Worm (Caenorhabditis elegans): Measurements from ENCODE around the gene cyp-25A1.
"Not testable (repeated sequence)": the region's sequence is repeated elsewhere in the genome, so short reads cannot be mapped to it uniquely, and the experiment has no call there.

The cyp-25A1 gene

DNA sequence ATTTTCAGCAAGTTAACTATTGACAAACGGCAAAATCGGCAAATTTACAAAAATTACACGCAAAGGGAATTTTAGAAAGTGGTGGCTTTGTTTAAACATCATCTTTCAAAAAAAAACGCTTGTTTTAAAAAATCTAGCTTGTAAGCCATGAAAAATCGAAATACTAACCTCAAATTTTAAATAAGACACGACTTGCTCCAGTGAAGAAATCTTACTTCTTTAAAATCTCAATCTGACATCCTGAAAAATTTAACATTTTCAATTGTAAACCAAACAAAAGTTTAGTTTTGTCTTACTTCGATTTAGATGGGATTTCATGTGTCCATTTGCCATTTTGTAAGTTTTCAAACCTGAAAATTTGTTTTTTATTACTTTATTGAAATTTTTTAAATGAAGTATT is 593 bp upstream of the cyp-25A1 start:
- TF ChIP-seq dao-5 (tag; optimal IDR thresholded peaks at IDR 0.05) (no peak), W03F9.2 (tag; optimal IDR thresholded peaks at IDR 0.05) (no peak), him-1 (tag; optimal IDR thresholded peaks at IDR 0.05) (no peak)

DNA sequence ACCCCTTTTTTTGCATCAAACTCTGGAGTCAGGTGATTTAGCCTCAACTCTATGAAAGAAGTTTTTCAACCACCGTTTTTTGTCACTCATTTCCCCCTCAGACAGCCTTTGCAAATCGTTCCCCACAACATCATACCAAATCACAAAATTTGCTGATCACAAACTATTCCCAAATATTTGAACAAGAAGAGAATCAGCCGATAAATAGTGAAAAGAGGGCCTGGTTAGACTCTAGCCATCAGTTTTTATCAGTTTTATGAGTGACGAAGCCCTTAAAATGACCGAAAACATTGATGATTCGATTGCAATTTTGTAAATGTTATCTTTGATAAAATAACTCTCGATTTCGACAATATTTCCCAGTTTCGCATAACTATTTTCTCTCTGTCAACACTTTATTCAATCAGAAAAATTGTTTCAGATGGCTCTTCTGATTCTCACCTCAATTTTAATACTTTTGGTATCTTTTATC is 2.4 kb downstream of the cyp-25A1 start, which contains the start of gene cyp-25A2:
cyp-25A2 (plus strand) TSS at position 422 of the 472 bp plus-strand sequence.
- TF ChIP-seq him-1 (tag; optimal IDR thresholded peaks at IDR 0.05) (no peak), dao-5 (tag; optimal IDR thresholded peaks at IDR 0.05) (no peak), W03F9.2 (tag; optimal IDR thresholded peaks at IDR 0.05) (no peak)

DNA sequence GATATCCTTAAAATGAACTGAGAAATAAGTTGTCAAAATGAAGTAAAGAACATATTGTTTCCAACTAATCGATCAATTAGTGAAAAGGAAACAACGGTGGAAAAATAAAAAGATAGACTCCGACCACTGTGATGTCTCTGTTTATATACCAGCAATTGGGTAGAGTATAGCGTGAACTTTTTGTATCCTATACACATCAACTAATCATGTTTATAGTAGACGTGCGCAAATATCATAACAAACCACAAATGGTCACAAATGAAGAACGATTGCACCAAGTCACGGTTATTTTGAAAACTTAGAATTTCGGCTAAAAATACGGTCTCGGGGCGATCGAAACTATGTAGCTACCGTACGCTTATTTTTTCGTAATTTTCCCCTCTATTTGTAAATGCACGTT is 7.2 kb downstream of the cyp-25A1 start, which contains the start of gene cyp-25A3:
cyp-25A3 (minus strand) TSS at position 101 of the 400 bp plus-strand sequence.
- no peak for TF ChIP-seq dao-5 (tag; optimal IDR thresholded peaks at IDR 0.05)
- TF ChIP-seq W03F9.2 (tag; optimal IDR thresholded peaks at IDR 0.05), result no peak
- TF ChIP-seq him-1 (tag; optimal IDR thresholded peaks at IDR 0.05), result no peak

DNA sequence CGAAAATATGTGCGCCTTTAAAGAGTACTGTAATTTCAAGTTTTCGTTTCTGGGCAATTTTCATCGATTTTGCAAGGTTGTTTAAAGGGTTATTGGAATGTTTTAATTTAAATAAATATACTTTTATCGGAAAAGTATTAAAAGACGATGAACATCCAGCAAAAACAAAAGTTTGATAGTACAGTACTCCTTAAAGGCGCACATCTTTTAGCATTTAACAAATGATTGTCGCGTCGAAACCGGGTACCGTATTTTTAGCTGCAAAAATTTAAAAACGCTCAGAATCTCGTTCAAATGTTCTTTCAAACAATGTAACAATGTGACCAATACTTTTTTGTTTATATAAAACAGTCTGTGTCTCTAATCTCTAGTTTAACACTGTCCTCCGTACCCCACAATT is 7.9 kb downstream of the cyp-25A1 start, which contains the start of gene C36A4.11:
C36A4.11 (plus strand) TSS at position 301 of the 400 bp plus-strand sequence.
- TF ChIP-seq him-1, dao-5, W03F9.2 (tag; optimal IDR thresholded peaks at IDR 0.05): not testable (repeated sequence)

DNA sequence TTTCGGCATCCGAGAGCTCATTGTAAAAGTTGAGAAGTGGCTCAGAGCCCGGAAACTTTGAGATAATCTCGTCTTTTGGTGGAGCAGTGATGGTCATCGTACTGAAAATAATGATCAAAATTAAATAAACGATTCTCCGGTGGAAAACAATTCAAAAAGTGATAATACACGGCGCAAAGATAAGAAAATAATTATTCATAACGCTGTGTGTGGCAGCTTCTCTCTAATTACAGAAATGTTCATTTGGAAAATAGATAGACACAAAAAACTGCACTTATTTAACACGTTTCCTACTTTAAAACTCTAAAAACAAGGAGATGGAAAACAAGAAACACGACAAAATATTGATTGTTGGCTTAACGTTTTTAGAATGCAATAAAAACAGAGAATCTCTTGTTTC is 11.1 kb downstream of the cyp-25A1 start, which contains the start of gene C36A4.4:
C36A4.4 (minus strand) TSS at position 101 of the 400 bp plus-strand sequence.
- not testable (repeated sequence) for TF ChIP-seq dao-5, W03F9.2, him-1 (tag; optimal IDR thresholded peaks at IDR 0.05)

DNA sequence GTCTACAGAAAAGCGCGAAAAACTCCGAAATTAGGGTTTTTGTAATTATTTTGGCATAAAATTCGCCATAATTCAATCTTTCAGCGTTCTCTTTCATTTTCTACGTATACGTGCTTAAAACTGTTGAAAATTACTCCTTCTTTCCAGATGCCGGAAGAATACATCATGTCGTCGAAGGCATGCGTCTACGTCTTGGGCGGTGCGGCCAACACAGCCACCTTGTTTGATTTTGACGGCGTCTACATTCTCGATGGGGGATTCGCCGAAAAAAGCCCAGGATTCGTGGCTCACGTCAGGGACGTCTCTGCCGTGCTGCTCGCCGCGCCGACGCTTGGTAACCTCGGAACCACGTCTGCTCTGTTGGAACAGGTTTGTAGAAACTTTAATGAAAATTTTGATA is 12.4 kb downstream of the cyp-25A1 start, which contains the start of gene maph-1.3:
maph-1.3 (plus strand) TSS at position 148 of the 400 bp plus-strand sequence.
- TF ChIP-seq dao-5, W03F9.2, him-1 (tag; optimal IDR thresholded peaks at IDR 0.05): not testable (repeated sequence)

DNA sequence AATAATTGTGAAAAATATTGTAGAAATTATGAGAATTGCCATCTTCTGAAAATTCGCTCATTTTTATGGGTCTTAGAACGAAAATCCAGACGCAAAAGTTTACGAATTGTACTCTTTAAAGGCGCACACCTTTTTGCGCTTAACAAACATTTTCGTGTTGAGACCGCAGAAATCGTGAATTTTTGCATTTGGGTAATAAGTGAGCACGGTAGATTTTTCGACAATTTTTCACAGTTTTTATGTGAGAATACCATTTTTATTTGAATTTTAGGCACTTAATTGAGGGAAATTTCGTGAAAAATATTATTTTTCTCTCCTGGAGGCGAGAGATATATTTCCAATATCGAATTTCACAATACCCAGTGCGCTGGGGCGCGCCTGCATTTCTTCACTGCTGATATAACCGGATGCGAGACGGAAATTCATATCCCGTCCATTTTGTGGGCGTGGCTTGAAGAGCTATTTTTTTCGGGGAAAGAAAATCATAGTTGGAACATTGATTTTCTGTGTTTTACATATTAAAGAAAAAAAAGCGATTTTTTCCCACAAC is 19.7 kb downstream of the cyp-25A1 start, which contains the start of gene cyp-25A4:
cyp-25A4 (minus strand) TSS at position 51 of the 550 bp plus-strand sequence.
- not testable (repeated sequence) for TF ChIP-seq him-1, W03F9.2, dao-5 (tag; optimal IDR thresholded peaks at IDR 0.05)

DNA sequence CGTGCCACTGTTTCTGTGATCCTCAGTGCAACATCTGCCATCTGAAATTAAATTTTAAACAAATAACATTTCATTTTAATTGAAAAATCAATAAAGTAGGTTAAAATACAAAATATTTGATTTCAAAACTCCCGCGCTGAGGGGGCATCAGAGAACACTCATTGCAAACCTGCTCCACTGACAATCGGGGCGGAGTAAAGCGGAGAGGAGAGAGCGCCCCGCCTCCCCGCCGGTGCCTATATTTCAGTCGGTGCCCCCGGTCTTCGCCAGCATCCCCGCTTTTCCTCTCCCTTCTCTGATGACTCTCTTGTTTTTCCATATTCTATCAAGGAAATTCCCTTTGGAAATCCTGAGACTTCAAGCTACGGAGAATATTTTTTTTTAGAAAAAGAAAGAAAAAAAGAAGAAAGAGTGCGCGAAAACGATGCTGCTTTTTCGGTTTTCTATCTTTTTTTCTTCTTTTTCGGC is 30.6 kb downstream of the cyp-25A1 start, which contains the start of gene brc-1:
brc-1 (minus strand) TSS at position 51 of the 468 bp plus-strand sequence.
- peak; percentile 64 for TF ChIP-seq W03F9.2 (tag; optimal IDR thresholded peaks at IDR 0.05)
- TF ChIP-seq him-1 (tag; optimal IDR thresholded peaks at IDR 0.05), result peak; percentile 83
- TF ChIP-seq dao-5 (tag; optimal IDR thresholded peaks at IDR 0.05), result no peak

DNA sequence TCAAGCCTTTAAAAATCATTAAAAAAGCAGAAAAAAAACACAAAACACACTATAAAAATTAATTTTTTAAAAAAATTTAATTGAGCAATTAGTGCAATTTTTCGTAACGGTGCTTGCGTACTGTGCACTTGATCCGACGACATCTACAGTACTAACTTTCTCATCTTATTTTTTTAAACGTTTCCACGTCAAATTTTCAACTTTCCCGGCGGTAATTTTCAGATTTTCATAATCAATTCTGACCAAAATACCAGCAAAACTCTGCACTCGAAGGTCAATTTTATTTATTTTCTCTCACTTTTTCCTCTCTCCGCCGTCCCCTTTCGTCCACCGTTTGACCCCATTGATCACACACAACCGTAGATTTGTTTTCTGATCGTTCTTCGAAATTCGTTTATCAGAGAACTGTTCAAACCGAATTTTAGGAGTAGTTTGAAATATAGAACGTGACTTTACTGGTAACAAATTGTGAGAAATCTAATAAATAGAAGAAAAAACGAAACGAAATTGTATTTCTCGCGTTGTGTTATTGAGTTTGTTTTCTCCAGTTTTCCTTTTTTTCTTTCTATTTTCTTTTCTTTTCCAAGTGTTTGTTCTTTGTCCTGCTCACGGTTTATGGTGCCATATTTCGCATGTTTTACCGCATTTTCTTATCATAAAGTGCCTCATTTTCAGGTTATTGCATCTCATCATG is 31.6 kb downstream of the cyp-25A1 start, which contains the start of gene acs-19:
acs-19 (plus strand) TSS at position 676 of the 694 bp plus-strand sequence.
- no peak for TF ChIP-seq dao-5 (tag; optimal IDR thresholded peaks at IDR 0.05)
- no peak for TF ChIP-seq him-1 (tag; optimal IDR thresholded peaks at IDR 0.05)
- no peak for TF ChIP-seq W03F9.2 (tag; optimal IDR thresholded peaks at IDR 0.05)

DNA sequence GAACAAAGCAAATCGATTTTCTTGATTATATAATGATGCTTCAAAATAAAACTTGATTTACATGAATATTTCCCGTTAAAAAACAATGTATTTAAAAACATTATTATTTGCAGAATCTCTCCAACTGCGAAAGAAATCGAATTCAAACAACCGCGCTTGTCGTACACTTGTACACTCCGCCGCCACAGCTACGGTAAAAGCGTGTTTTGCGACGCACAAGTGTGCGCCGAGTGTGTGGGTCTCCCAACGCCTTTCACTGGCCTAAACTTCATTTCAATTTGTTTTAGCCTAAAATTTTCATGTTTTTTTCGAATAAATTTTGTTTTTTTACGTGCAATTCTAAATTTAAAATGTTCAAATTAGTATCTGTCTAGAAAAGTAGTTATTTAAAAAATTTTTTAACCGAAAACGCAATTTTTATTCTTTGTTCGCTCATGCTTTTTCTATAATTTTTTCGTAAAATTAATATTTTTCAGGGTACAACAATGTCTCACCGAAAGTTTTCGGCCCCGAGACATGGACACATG is 35.0 kb downstream of the cyp-25A1 start, which contains the start of gene rpl-3:
rpl-3 (plus strand) TSS at position 477 of the 527 bp plus-strand sequence.
- peak; percentile 95 for TF ChIP-seq dao-5 (tag; optimal IDR thresholded peaks at IDR 0.05)
- TF ChIP-seq him-1 (tag; optimal IDR thresholded peaks at IDR 0.05), result peak; percentile 100
- peak; percentile 99 for TF ChIP-seq W03F9.2 (tag; optimal IDR thresholded peaks at IDR 0.05)

DNA sequence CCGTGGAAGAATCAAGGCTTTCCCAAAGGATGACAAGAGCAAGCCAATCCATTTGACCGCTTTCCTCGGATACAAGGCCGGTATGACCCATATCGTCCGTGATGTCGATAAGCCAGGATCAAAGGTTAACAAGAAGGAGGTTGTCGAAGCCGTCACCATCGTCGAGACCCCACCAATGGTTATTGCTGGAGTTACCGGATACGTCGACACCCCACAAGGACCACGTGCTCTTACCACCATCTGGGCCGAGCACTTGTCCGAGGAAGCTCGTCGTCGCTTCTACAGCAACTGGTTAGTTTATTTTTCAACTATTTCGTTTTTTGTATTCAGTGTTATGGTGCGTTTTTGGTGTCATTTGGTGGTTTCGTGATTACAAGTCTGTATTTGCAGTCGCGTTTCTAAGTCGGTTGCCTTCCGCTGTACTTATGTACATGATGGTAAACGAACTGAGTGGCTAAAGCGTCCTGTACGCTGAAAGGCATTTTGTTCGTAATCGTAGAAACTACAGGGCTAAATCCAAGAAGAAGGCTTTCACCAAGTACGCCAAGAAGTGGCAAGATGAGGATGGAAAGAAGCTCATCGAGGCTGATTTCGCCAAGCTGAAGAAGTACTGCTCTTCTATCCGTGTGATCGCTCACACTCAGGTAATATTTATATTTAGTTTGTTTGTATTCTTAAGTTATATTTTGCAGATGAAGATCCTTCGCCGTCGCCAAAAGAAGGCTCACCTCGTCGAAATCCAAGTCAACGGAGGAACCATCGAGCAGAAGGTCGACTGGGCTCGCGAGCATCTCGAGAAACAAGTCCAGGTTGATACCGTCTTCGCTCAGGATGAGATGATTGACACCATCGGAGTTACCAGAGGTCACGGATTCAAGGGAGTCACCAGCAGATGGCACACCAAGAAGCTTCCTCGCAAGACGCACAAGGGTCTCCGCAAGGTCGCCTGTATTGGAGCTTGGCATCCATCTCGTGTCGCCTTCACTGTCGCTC is 35.8 kb downstream of the cyp-25A1 start:
- no peak for TF ChIP-seq him-1 (tag; optimal IDR thresholded peaks at IDR 0.05)
- TF ChIP-seq W03F9.2 (tag; optimal IDR thresholded peaks at IDR 0.05), result no peak
- no peak for TF ChIP-seq dao-5 (tag; optimal IDR thresholded peaks at IDR 0.05)

DNA sequence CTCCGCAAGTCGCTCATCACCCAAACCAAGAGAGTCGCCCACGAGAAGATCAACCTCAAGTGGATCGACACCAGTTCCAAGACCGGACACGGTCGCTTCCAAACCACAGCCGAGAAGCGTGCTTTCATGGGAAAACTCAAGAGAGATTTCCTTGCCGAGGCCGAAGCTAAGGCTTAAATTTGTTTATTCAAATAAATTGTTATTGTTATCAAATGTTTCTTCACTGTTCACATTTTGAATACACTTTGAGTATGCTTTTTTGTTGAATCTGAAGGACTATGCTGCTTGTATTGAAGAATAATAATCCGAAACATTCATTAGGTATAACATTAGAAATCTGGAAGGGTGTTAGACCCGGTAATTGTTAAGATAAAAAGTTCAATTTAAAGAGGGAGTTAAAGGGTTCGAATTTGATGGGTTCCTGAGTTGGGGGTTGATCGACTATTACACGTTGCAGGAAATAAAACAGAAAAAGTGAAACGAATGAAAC is 36.9 kb downstream of the cyp-25A1 start:
- peak; percentile 66 for TF ChIP-seq W03F9.2 (tag; optimal IDR thresholded peaks at IDR 0.05)
- no peak for TF ChIP-seq him-1 (tag; optimal IDR thresholded peaks at IDR 0.05)
- peak; percentile 49 for TF ChIP-seq dao-5 (tag; optimal IDR thresholded peaks at IDR 0.05)
